Fruit fly (Drosophila melanogaster): ENCODE results near the gene CG11756.

Gene CG11756

DNA sequence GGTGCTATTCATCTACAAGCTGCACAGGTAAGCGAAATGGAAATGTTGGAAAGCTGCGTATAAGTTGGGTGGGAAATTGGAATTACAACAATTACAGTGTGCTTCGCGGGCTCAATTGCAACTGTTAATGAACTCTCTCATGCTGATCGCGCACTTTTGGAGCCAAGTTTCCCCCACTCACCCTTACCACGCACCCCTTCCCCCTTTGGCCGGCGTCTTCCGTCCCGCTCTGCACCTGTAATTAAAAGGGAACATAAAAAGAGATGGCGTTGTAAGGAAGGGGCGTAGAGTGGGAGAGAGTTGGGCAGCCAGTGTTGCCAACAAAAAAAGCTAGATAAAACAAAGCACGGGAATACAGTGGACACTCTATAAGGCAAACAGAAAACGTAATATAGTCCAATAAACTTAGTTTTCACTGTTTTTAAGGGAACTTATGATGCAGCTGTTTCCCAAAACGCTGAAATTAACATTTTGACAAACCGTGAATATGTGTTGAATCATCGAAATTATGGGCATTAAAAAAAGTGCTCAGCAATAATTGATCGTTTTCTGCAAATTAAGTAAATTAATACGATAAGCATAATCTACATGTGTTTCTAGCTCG is 7.1 kb upstream of the CG11756 start:
- TF ChIP-seq EcR (GFP tag; optimal IDR thresholded peaks at IDR 0.05), result no peak
- no peak for TF ChIP-seq Dll (optimal IDR thresholded peaks at IDR 0.05)
- no peak for TF ChIP-seq usp (GFP tag; optimal IDR thresholded peaks at IDR 0.05)
- TF ChIP-seq CG8478 (optimal IDR thresholded peaks at IDR 0.05), result no peak
- TF ChIP-seq psq (optimal IDR thresholded peaks at IDR 0.05), result no peak
- no peak for TF ChIP-seq pan (optimal IDR thresholded peaks at IDR 0.05)

DNA sequence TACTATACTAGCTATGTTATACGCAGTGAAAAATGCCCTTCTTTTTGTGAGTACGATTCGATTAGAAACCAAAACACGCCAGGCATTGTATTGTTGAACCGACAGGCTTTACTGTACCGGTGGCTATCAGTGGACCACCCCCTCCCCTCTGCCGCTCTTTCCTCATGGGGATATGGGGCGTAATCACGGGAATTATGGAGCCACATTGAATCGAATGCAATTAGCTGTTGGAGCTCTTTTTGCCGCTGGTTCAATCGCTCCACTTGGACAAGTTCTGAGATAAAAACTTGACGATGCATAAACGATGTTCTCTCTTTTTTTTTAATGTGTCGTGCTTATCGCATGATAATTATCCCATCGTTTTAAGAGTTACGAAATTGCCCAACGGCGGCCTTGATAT is 5.8 kb upstream of the CG11756 start:
- TF ChIP-seq CG8478 (optimal IDR thresholded peaks at IDR 0.05) (no peak), Dll (optimal IDR thresholded peaks at IDR 0.05) (no peak), EcR (GFP tag; optimal IDR thresholded peaks at IDR 0.05) (no peak), pan (optimal IDR thresholded peaks at IDR 0.05) (no peak), usp (GFP tag; optimal IDR thresholded peaks at IDR 0.05) (no peak), psq (optimal IDR thresholded peaks at IDR 0.05) (no peak)

DNA sequence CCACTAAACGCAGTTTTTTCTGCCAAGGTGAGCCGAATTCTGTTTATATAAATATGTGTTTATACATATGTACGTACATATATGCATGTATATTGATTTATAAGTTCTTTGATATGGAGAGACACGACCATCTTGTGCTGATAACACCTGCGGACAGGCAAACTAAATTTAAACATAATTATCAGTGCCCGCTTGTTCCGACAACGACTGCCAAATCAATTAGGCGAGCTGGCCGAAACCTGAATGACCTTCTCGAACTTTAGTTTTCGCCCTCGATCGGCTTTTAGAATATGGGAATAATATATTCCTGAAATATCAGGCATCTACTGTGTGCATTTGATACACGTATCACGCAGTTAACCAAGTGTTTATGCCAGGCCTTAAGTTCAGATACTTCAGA is 5.1 kb upstream of the CG11756 start:
- TF ChIP-seq CG8478 (optimal IDR thresholded peaks at IDR 0.05) (no peak), pan (optimal IDR thresholded peaks at IDR 0.05) (no peak), Dll (optimal IDR thresholded peaks at IDR 0.05) (no peak), EcR (GFP tag; optimal IDR thresholded peaks at IDR 0.05) (no peak), psq (optimal IDR thresholded peaks at IDR 0.05) (no peak), usp (GFP tag; optimal IDR thresholded peaks at IDR 0.05) (no peak)

DNA sequence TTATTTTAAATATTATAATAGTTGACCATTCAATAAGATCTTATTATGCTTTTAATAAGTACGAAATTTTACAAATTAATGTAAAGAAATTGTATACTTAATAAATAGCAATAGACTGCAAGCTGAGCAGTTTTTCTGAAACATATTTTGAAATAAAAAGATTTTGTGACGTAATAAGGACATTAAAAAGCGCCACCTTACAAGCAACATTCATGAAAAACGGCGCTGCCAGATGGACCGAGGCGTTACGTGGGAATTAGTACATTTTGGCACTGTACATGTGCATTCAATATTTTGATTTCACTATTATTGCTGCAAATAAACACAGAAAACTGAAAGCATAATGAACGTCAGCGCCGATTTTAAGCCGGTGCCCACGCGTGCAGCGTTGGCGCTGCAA is 909 bp downstream of the CG11756 start, which contains the start of gene CG1738:
CG1738 (plus strand) TSS at position 221 of the 400 bp plus-strand sequence.
- TF ChIP-seq pan (optimal IDR thresholded peaks at IDR 0.05), result no peak
- TF ChIP-seq psq (optimal IDR thresholded peaks at IDR 0.05), result no peak
- no peak for TF ChIP-seq EcR (GFP tag; optimal IDR thresholded peaks at IDR 0.05)
- TF ChIP-seq Dll (optimal IDR thresholded peaks at IDR 0.05), result no peak
- no peak for TF ChIP-seq usp (GFP tag; optimal IDR thresholded peaks at IDR 0.05)
- TF ChIP-seq CG8478 (optimal IDR thresholded peaks at IDR 0.05), result no peak

DNA sequence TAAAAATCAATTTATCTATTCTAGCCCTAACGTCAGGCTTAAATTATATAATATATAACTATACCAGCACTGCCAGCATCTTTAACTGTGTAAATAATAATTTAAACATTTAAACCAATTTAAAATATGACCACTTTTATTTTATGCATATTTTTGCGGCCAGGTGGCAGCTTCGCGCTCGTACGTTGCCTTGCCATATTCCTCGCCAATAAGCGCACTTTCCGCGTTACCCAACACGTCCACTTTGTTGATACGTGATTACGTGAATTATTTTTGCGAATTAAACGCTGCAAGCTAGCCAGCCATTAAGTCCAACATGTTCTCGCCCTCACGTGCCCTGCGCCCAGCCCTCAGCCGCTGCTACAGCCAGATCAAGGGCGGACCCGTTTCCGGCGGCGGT is 1.9 kb downstream of the CG11756 start, which contains the start of gene NdufV3:
NdufV3 (plus strand) TSS at position 219 of the 400 bp plus-strand sequence.
- TF ChIP-seq usp (GFP tag; optimal IDR thresholded peaks at IDR 0.05), result no peak
- TF ChIP-seq pan (optimal IDR thresholded peaks at IDR 0.05), result no peak
- TF ChIP-seq Dll (optimal IDR thresholded peaks at IDR 0.05), result no peak
- no peak for TF ChIP-seq EcR (GFP tag; optimal IDR thresholded peaks at IDR 0.05)
- no peak for TF ChIP-seq CG8478 (optimal IDR thresholded peaks at IDR 0.05)
- TF ChIP-seq psq (optimal IDR thresholded peaks at IDR 0.05), result no peak

DNA sequence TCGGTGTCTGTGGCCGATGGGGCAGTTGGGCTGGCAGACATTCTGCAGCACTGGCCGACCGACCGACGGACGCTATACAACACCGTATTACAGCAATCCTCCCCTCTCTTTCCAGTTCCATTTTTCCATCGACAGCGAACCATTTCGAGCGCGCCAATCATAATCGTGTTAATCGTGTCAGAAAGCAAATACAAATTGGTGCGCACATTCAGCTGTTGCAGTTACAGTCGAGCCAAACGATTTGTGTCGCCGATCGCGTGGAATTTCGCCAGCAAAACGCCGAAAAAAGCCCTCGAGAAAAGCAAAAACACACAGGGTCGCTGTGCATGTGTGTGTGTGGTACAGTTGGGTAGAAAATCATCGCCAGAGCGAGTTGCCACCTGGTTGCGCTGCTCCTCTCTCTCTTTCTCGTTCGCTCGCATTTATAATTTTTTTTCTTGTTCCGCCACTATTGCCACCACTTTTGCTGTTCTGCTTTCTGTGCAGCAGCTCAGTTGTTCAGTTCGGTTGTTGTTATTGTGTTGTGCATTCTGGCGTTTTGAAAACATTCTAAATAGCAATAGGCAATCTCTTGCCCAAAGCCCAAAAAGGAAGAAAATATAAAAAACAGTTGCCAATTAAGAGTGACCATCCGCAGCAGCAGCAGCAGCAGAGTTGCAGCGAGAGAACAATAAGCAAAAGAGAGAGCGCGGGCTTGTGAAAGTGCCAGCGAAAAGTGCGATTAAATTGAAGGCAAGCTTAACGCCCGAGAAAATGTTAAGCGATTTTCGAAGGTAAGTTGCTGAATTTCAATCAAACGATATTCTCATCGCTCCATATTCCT is 2.8 kb downstream of the CG11756 start, which contains the start of gene CG1737:
CG1737 (plus strand) TSS at position 104 of the 823 bp plus-strand sequence.
- no peak for TF ChIP-seq pan (optimal IDR thresholded peaks at IDR 0.05)
- no peak for TF ChIP-seq usp (GFP tag; optimal IDR thresholded peaks at IDR 0.05)
- TF ChIP-seq Dll (optimal IDR thresholded peaks at IDR 0.05), result no peak
- no peak for TF ChIP-seq psq (optimal IDR thresholded peaks at IDR 0.05)
- TF ChIP-seq CG8478 (optimal IDR thresholded peaks at IDR 0.05), result no peak
- no peak for TF ChIP-seq EcR (GFP tag; optimal IDR thresholded peaks at IDR 0.05)

DNA sequence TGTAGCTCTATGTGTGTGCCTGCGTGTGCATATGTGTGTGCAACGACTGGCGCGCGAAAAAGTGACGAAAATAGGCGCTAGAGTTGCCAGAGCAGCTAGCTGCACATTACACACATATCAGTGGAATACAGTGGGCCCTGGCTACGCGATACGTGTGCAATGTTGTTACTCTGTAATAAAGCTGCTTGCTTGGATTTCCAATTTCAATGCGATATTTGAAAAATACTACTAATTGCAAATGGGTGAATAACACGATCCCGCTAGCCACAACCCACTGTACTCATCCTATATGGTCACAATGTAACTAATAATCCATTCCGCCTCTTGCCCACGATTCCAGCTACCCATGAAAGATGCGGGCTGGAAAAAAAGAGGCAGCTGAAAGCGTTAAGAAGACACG is 3.4 kb downstream of the CG11756 start:
- TF ChIP-seq CG8478 (optimal IDR thresholded peaks at IDR 0.05), result no peak
- TF ChIP-seq psq (optimal IDR thresholded peaks at IDR 0.05), result no peak
- no peak for TF ChIP-seq EcR (GFP tag; optimal IDR thresholded peaks at IDR 0.05)
- TF ChIP-seq pan (optimal IDR thresholded peaks at IDR 0.05), result no peak
- TF ChIP-seq usp (GFP tag; optimal IDR thresholded peaks at IDR 0.05), result no peak
- TF ChIP-seq Dll (optimal IDR thresholded peaks at IDR 0.05), result no peak

DNA sequence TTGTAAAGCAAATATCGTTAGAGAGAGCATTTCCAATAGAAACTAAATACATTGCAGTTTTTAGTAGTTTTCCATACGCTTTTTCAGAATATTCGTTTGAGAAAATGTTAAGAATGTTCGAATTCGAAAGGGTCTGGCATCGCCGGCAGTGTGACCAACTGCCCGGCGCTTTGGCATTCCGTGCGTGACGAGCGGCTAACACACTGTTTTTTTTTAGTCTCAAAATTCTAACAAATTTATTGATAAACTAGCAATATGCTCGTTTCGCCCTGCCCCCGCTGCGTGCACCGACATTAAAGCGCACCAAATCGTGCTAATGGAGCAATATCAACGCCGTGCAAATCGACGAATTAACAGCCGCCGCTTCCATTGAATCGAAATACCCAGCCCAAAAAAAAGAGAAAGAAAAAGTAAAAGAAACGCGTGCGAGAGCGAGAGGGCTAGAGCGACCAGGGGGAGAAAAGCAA is 7.8 kb downstream of the CG11756 start, which contains the start of gene dsh:
dsh (plus strand) TSS at position 174 of the 467 bp plus-strand sequence.
- TF ChIP-seq usp (GFP tag; optimal IDR thresholded peaks at IDR 0.05) (no peak), pan (optimal IDR thresholded peaks at IDR 0.05) (no peak), psq (optimal IDR thresholded peaks at IDR 0.05) (no peak)

DNA sequence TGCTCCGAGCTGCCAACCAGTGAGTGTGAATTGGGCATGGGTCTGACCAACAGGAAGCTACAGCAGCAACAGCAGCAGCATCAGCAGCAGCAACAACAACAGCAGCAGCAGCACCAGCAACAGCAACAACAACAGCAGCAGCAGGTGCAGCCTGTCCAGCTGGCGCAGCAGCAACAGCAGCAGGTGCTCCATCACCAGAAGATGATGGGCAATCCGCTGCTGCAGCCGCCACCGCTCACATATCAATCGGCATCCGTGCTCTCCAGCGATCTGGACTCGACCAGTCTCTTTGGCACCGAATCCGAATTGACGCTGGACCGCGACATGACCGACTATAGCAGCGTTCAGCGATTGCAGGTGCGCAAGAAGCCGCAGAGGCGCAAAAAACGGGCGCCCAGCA is 8.7 kb downstream of the CG11756 start:
- TF ChIP-seq EcR (GFP tag; optimal IDR thresholded peaks at IDR 0.05) (no peak), pan (optimal IDR thresholded peaks at IDR 0.05) (no peak), Dll (optimal IDR thresholded peaks at IDR 0.05) (no peak), CG8478 (optimal IDR thresholded peaks at IDR 0.05) (no peak), psq (optimal IDR thresholded peaks at IDR 0.05) (no peak), usp (GFP tag; optimal IDR thresholded peaks at IDR 0.05) (no peak)

DNA sequence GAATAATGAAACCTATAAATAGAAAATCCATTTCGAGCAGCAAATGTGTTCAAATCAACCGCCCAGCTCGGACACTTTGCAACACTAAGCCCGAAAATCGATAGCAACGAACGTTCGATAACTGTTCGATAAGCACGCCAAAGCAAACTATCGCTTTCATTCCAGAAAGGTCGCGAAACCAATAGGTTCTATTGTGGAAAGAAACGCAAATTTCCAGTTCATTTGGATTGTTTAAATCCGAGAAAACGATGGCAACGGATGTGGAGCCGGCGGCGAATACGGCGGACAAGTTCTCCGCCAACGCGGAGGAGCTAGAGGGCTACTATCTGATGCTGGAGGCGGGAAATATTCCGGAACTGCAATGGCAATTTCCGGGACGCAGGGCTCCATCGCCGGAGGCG is 11.2 kb downstream of the CG11756 start, which contains the start of gene Pa1:
Pa1 (plus strand) TSS at position 156 of the 401 bp plus-strand sequence.
- TF ChIP-seq CG8478 (optimal IDR thresholded peaks at IDR 0.05) (no peak), pan (optimal IDR thresholded peaks at IDR 0.05) (no peak), psq (optimal IDR thresholded peaks at IDR 0.05) (no peak), EcR (GFP tag; optimal IDR thresholded peaks at IDR 0.05) (no peak), Dll (optimal IDR thresholded peaks at IDR 0.05) (no peak)

DNA sequence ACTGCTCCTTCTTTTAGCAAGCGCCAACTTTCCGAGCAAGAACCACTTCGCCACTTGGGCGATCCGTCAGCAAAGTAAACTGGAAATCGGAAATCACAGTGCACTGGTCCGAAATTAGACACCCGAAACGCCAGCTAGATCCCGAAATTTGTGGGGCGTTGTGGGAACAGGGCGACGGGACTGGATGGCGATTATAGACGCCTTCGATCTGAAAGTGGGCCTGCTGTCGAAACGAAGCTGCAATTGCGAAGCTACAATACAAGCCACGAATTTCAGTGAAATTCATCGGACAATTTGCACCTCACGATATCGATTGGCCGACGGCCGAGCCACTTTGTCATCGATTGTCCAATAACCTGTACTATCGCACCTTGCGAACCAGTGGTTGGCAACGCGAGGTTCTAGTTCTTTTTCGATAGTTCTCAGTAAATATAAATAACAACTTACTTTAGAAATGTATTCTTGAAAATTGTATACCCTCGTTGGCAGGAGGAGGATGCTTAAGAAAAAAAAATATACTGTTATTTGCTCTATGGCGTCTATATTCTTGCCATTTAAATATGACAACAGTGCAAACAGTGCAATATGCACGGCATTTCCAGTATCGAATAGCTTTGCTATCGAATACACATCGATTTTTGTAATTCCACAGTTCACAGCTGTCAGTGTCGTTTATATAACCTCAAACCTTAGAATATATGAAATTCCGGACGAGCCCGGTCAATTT is 20.0 kb downstream of the CG11756 start, which contains the start of the genes hop and Tim8:
hop (minus strand) TSS at position 316 of the 727 bp plus-strand sequence.
Tim8 (plus strand) TSS at position 663 of the 727 bp plus-strand sequence.
- TF ChIP-seq Dll (optimal IDR thresholded peaks at IDR 0.05) (no peak), usp (GFP tag; optimal IDR thresholded peaks at IDR 0.05) (no peak), pan (optimal IDR thresholded peaks at IDR 0.05) (no peak), CG8478 (optimal IDR thresholded peaks at IDR 0.05) (no peak), EcR (GFP tag; optimal IDR thresholded peaks at IDR 0.05) (no peak), psq (optimal IDR thresholded peaks at IDR 0.05) (no peak)
